Worm (Caenorhabditis elegans): ENCODE results near the gene hrpk-2.

Gene hrpk-2

ce11 chrIII:7978723-7979122 lies 8.2 kb upstream of the hrpk-2 start (continued):
- TF ChIP-seq ceh-82 (tag; optimal IDR thresholded peaks at IDR 0.05) (peak; percentile 2 to 31 (median 5)), F16B12.6 (tag; optimal IDR thresholded peaks at IDR 0.05) (peak; percentile 40), fkh-8 (tag; optimal IDR thresholded peaks at IDR 0.05) (no peak), sup-37 (GFP tag; optimal IDR thresholded peaks at IDR 0.05) (no peak), nhr-28 (tag; optimal IDR thresholded peaks at IDR 0.05) (no peak), irx-1 (tag; optimal IDR thresholded peaks at IDR 0.05) (peak; percentile 56), ces-1 (GFP tag; optimal IDR thresholded peaks at IDR 0.05) (no peak), C04F5.9 (tag; optimal IDR thresholded peaks at IDR 0.05) (no peak), nhr-19 (GFP tag; conservative IDR thresholded peaks at IDR 0.05) (peak; percentile 68), pax-3 (tag; optimal IDR thresholded peaks at IDR 0.05) (no peak), fos-1 (tag; optimal IDR thresholded peaks at IDR 0.05) (peak; percentile 50), dsc-1 (tag; optimal IDR thresholded peaks at IDR 0.05) (peak; percentile 31), nhr-71 (tag; optimal IDR thresholded peaks at IDR 0.05) (peak; percentile 74), unc-30 (tag; optimal IDR thresholded peaks at IDR 0.05) (no peak), lin-13 (GFP tag; optimal IDR thresholded peaks at IDR 0.05) (peak; percentile 33), mdl-1 (tag; optimal IDR thresholded peaks at IDR 0.05) (no peak), efl-1 (optimal IDR thresholded peaks at IDR 0.05) (peak; percentile 68 to 79), efl-1 (GFP tag; optimal IDR thresholded peaks at IDR 0.05 in 1 of 2) (peak; percentile 46 to 92), tbx-2 (tag; optimal IDR thresholded peaks at IDR 0.05) (peak; percentile 51), hpl-2 (GFP tag; optimal IDR thresholded peaks at IDR 0.05) (no peak), vab-15 (tag; optimal IDR thresholded peaks at IDR 0.05) (no peak)

- TF ChIP-seq lin-14 (GFP tag; optimal IDR thresholded peaks at IDR 0.05) (peak; percentile 44), lin-35 (GFP tag; optimal IDR thresholded peaks at IDR 0.05) (no peak), nhr-85 (tag) (peak; percentile 11), nhr-11 (tag; optimal IDR thresholded peaks at IDR 0.05) (no peak)
Observed at ce11 chrIII:7979659-7980058, 7.3 kb upstream of the hrpk-2 start, which contains the start of gene clp-1. TSS of gene clp-1 (plus strand) at chrIII:7979959.

ce11 chrIII:7981233-7981632 lies 5.7 kb upstream of the hrpk-2 start:
- no peak for TF ChIP-seq nhr-84 (tag; optimal IDR thresholded peaks at IDR 0.05)
- no peak for TF ChIP-seq nhr-19 (GFP tag; conservative IDR thresholded peaks at IDR 0.05)

ce11 chrIII:7981938-7982337 lies 5.0 kb upstream of the hrpk-2 start:
- TF ChIP-seq mef-2 (tag; optimal IDR thresholded peaks at IDR 0.05) (no peak), lin-15B (tag; optimal IDR thresholded peaks at IDR 0.05) (no peak), ceh-88 (GFP tag; IDR thresholded peaks at IDR 0.05) (no peak), lin-13 (GFP tag; optimal IDR thresholded peaks at IDR 0.05) (no peak), nhr-19 (GFP tag; conservative IDR thresholded peaks at IDR 0.05) (no peak)

- TF ChIP-seq dsc-1 (tag; optimal IDR thresholded peaks at IDR 0.05) (peak; percentile 43), rnt-1 (tag; optimal IDR thresholded peaks at IDR 0.05) (no peak)
Observed at ce11 chrIII:7996353-7996752, 9.4 kb downstream of the hrpk-2 start, which contains the start of gene npr-17. TSS of gene npr-17 (minus strand) at chrIII:7996453.

- TF ChIP-seq ceh-63 (GFP tag; optimal IDR thresholded peaks at IDR 0.05) (no peak), alr-1 (tag; optimal IDR thresholded peaks at IDR 0.05; ENCODE audit: borderline replicate concordance) (no peak), mab-9 (GFP tag; IDR thresholded peaks at IDR 0.05) (no peak)
Observed at ce11 chrIII:7997447-7998046, 10.6 kb downstream of the hrpk-2 start.
